Fruit fly (Drosophila melanogaster) whole organism, embryonic: ENCODE measurements around the gene CG43438.

Experiments used
- Adf1 ChIP-seq: fragments of 200-800 bp; sonication (Bioruptor generic); IDR thresholded peaks from 2 replicates; pipeline ENCODE4 v1.3.6; 2022; ENCODE audit warnings: missing biosample characterization, missing genetic modification characterization
- C15 ChIP-seq: fragments of 200-800 bp; sonication (Bioruptor generic); IDR thresholded peaks from 3 replicates; pipeline ENCODE4 v1.3.6; 2022; ENCODE audit warnings: missing biosample characterization, missing genetic modification characterization
- CG10209 ChIP-seq: fragments of 200-800 bp; sonication (Bioruptor generic); optimal IDR thresholded peaks from 3 replicates; lab custom pipeline; 2017; ENCODE audit warnings: missing biosample characterization, mild to moderate bottlenecking, missing genetic modification characterization, missing genetic modification reagents
- CG11560 ChIP-seq: fragments of 200-800 bp; sonication (Bioruptor generic); IDR thresholded peaks from 3 replicates; pipeline ENCODE4 v1.3.6; 2022; ENCODE audit warnings: missing biosample characterization, missing genetic modification characterization
- CG11723 ChIP-seq: fragments of 200-800 bp; sonication (Bioruptor generic); optimal IDR thresholded peaks from 2 replicates; lab custom pipeline; 2017; ENCODE audit warnings: missing biosample characterization, mild to moderate bottlenecking, missing genetic modification characterization
- CG13296 ChIP-seq: fragments of 200-800 bp; sonication (Bioruptor generic); optimal IDR thresholded peaks from 3 replicates; lab custom pipeline; 2018; ENCODE audit warnings: missing biosample characterization, mild to moderate bottlenecking, missing genetic modification characterization
- CG13424 ChIP-seq: fragments of 200-800 bp; sonication (Bioruptor generic); optimal IDR thresholded peaks from 2 replicates; lab custom pipeline; 2019; ENCODE audit warnings: missing biosample characterization, mild to moderate bottlenecking, missing genetic modification characterization, moderate library complexity
- CG13775 ChIP-seq: fragments of 200-800 bp; sonication (Bioruptor generic); optimal IDR thresholded peaks from 3 replicates; lab custom pipeline; 2017; ENCODE audit warnings: missing biosample characterization, mild to moderate bottlenecking, missing genetic modification characterization
- CG15479 ChIP-seq: fragments of 200-800 bp; sonication (Bioruptor generic); optimal IDR thresholded peaks from 3 replicates; lab custom pipeline; 2019; ENCODE audit warnings: missing biosample characterization, mild to moderate bottlenecking, missing genetic modification characterization, moderate library complexity
- CG17361 ChIP-seq: fragments of 200-800 bp; sonication (Bioruptor generic); IDR thresholded peaks from 3 replicates; pipeline ENCODE4 v1.3.6; 2022; ENCODE audit warnings: missing biosample characterization, missing genetic modification characterization
- CG17385 ChIP-seq: fragments of 200-800 bp; sonication (Bioruptor generic); optimal IDR thresholded peaks from 3 replicates; lab custom pipeline; 2018; ENCODE audit warnings: missing biosample characterization, mild to moderate bottlenecking, missing genetic modification characterization
- CG17829 ChIP-seq: fragments of 200-800 bp; optimal IDR thresholded peaks from 2 replicates; lab custom pipeline; 2019; ENCODE audit warnings: missing biosample characterization, mild to moderate bottlenecking, missing genetic modification characterization, moderate library complexity
- CG30431 ChIP-seq: fragments of 200-800 bp; sonication (Bioruptor generic); optimal IDR thresholded peaks from 2 replicates; lab custom pipeline; 2017; ENCODE audit warnings: missing biosample characterization, missing genetic modification characterization
- CG3838 ChIP-seq: fragments of 200-800 bp; sonication (Bioruptor generic); optimal IDR thresholded peaks from 3 replicates; lab custom pipeline; 2016; ENCODE audit warnings: missing biosample characterization, missing genetic modification characterization
- CG4404 ChIP-seq: fragments of 200-800 bp; sonication (Bioruptor generic); IDR thresholded peaks from 2 replicates; pipeline ENCODE4 v1.3.6; 2022; ENCODE audit warnings: missing biosample characterization, missing genetic modification characterization
- CG4617 ChIP-seq: fragments of 200-800 bp; sonication (Bioruptor generic); optimal IDR thresholded peaks from 3 replicates; lab custom pipeline; 2016; ENCODE audit warnings: missing biosample characterization, missing genetic modification characterization, borderline replicate concordance
- Chrac-16 ChIP-seq: fragments of 200-800 bp; sonication (Bioruptor generic); optimal IDR thresholded peaks from 3 replicates; lab custom pipeline; 2016; ENCODE audit warnings: missing biosample characterization, missing genetic modification characterization
- CkIIα-i1 ChIP-seq: fragments of 200-800 bp; sonication (Bioruptor generic); IDR thresholded peaks from 2 replicates; pipeline ENCODE4 v1.3.6; 2022; ENCODE audit warnings: missing biosample characterization, missing genetic modification characterization
- Dad ChIP-seq: fragments of 200-800 bp; sonication (Bioruptor generic); optimal IDR thresholded peaks from 3 replicates; lab custom pipeline; 2016; ENCODE audit warnings: missing biosample characterization, missing genetic modification characterization
- Dp ChIP-seq: fragments of 200-800 bp; sonication (Bioruptor generic); optimal IDR thresholded peaks from 2 replicates; lab custom pipeline; 2018; ENCODE audit warnings: missing biosample characterization, mild to moderate bottlenecking, missing genetic modification characterization, moderate library complexity
- Ets65A ChIP-seq: fragments of 200-800 bp; sonication (Bioruptor generic); peaks from one replicate; lab custom pipeline; 2016; ENCODE audit warnings: missing biosample characterization, missing genetic modification characterization
- Fer2 ChIP-seq: fragments of 200-800 bp; sonication (Bioruptor generic); optimal IDR thresholded peaks from 2 replicates; lab custom pipeline; 2018; ENCODE audit warnings: missing biosample characterization, mild to moderate bottlenecking, missing genetic modification characterization, moderate library complexity
- HLH54F ChIP-seq: fragments of 200-800 bp; sonication (Bioruptor generic); optimal IDR thresholded peaks from 3 replicates; lab custom pipeline; 2016; ENCODE audit warnings: missing biosample characterization, missing genetic modification characterization
- HLHmδ ChIP-seq: fragments of 200-800 bp; sonication (Bioruptor generic); optimal IDR thresholded peaks from 2 replicates; lab custom pipeline; 2018; ENCODE audit warnings: missing biosample characterization, mild to moderate bottlenecking, missing genetic modification characterization, moderate library complexity
- HmgZ ChIP-seq: fragments of 200-800 bp; sonication (Bioruptor generic); optimal IDR thresholded peaks from 2 replicates; lab custom pipeline; 2018; ENCODE audit warnings: missing biosample characterization, mild to moderate bottlenecking, missing genetic modification characterization
- Hmr ChIP-seq: fragments of 200-800 bp; sonication (Bioruptor generic); optimal IDR thresholded peaks from 3 replicates; lab custom pipeline; 2017; ENCODE audit warnings: mild to moderate bottlenecking, missing biosample characterization, missing genetic modification reagents, missing genetic modification characterization
- MESR4 ChIP-seq: fragments of 200-800 bp; sonication (Bioruptor generic); optimal IDR thresholded peaks from 2 replicates; lab custom pipeline; 2018; ENCODE audit warnings: missing biosample characterization, mild to moderate bottlenecking, missing genetic modification characterization, moderate library complexity
- MTF-1 ChIP-seq: fragments of 200-800 bp; sonication (Bioruptor generic); optimal IDR thresholded peaks from 2 replicates; lab custom pipeline; 2018; ENCODE audit warnings: missing biosample characterization, mild to moderate bottlenecking, missing genetic modification characterization, borderline replicate concordance
- Med ChIP-seq: fragments of 200-800 bp; sonication (Bioruptor generic); peaks from one replicate; lab custom pipeline; 2016; ENCODE audit warnings: missing biosample characterization, missing genetic modification characterization, mild to moderate bottlenecking, inconsistent platforms, moderate library complexity
- Meics ChIP-seq: fragments of 200-800 bp; sonication (Bioruptor generic); optimal IDR thresholded peaks from 2 replicates; lab custom pipeline; 2017; ENCODE audit warnings: missing biosample characterization, mild to moderate bottlenecking, missing genetic modification characterization
- NC2β ChIP-seq: fragments of 200-800 bp; sonication (Bioruptor generic); optimal IDR thresholded peaks from 2 replicates; lab custom pipeline; 2016; ENCODE audit warnings: missing biosample characterization, missing genetic modification characterization
- Opbp ChIP-seq: fragments of 200-800 bp; sonication (Bioruptor generic); IDR thresholded peaks from 3 replicates; pipeline ENCODE4 v1.3.6; 2022; ENCODE audit warnings: missing biosample characterization, missing genetic modification characterization; ENCODE audit not compliant: partially characterized antibody
- Trl ChIP-seq, 3 experiments: fragments of >200 bp in 2 of 3; fragments of 200-800 bp in 1 of 3; sonication (Bioruptor generic) in 1 of 3; optimal IDR thresholded peaks; 2 replicates in 1 of 3; 3 replicates in 2 of 3; lab custom pipeline; 2016 to 2017; ENCODE audit warnings: missing biosample characterization in 1 of 3, missing genetic modification characterization in 1 of 3
- bigmax ChIP-seq: fragments of 200-800 bp; sonication (Bioruptor generic); optimal IDR thresholded peaks from 2 replicates; lab custom pipeline; 2018; ENCODE audit warnings: missing biosample characterization, mild to moderate bottlenecking, missing genetic modification characterization
- dm ChIP-seq: fragments of 200-800 bp; sonication (Bioruptor generic); optimal IDR thresholded peaks from 3 replicates; lab custom pipeline; 2016; ENCODE audit warnings: missing biosample characterization, missing genetic modification characterization
- dmrt11E ChIP-seq: fragments of 200-800 bp; sonication (Bioruptor generic); optimal IDR thresholded peaks from 3 replicates; lab custom pipeline; 2018; ENCODE audit warnings: missing biosample characterization, mild to moderate bottlenecking, missing genetic modification characterization, moderate library complexity
- fd102C ChIP-seq: fragments of 200-800 bp; sonication (Bioruptor generic); optimal IDR thresholded peaks from 2 replicates; lab custom pipeline; 2018; ENCODE audit warnings: missing biosample characterization, mild to moderate bottlenecking, missing genetic modification characterization, moderate library complexity
- grau ChIP-seq: fragments of 200-800 bp; optimal IDR thresholded peaks from 3 replicates; lab custom pipeline; 2019; ENCODE audit warnings: missing biosample characterization, mild to moderate bottlenecking, missing genetic modification characterization, moderate library complexity
- h ChIP-seq: fragments of >200 bp; optimal IDR thresholded peaks from 2 replicates; lab custom pipeline; 2017
- lov ChIP-seq, 2 experiments: fragments of 200-800 bp in 1 of 2; fragments of >200 bp in 1 of 2; sonication (Bioruptor generic) in 1 of 2; IDR thresholded peaks in 1 of 2; optimal IDR thresholded peaks in 1 of 2; 2 replicates in 1 of 2; 3 replicates in 1 of 2; pipeline versions ENCODE4 v1.3.6 to Lab custom; 2017 to 2022; ENCODE audit warnings: missing biosample characterization in 1 of 2, missing genetic modification characterization in 1 of 2
- nau ChIP-seq: fragments of 200-800 bp; sonication (Bioruptor generic); optimal IDR thresholded peaks from 3 replicates; lab custom pipeline; 2017; ENCODE audit warnings: missing biosample characterization, mild to moderate bottlenecking, missing genetic modification characterization, missing genetic modification reagents
- phol ChIP-seq: fragments of 200-800 bp; sonication (Bioruptor generic); optimal IDR thresholded peaks from 3 replicates; lab custom pipeline; 2018; ENCODE audit warnings: missing biosample characterization, mild to moderate bottlenecking, missing genetic modification characterization, moderate library complexity
- pita ChIP-seq: fragments of 200-800 bp; sonication (Bioruptor generic); optimal IDR thresholded peaks from 2 replicates; lab custom pipeline; 2017; ENCODE audit warnings: missing biosample characterization, mild to moderate bottlenecking, missing genetic modification characterization
- pnt ChIP-seq: fragments of 200-800 bp; sonication (Bioruptor generic); optimal IDR thresholded peaks from 3 replicates; lab custom pipeline; 2016; ENCODE audit warnings: missing biosample characterization, missing genetic modification characterization
- sisA ChIP-seq: fragments of 200-800 bp; sonication (Bioruptor generic); IDR thresholded peaks from 2 replicates; pipeline ENCODE4 v1.3.6; 2022; ENCODE audit warnings: missing biosample characterization, missing genetic modification characterization
- sqz ChIP-seq: fragments of 200-800 bp; sonication (Bioruptor generic); optimal IDR thresholded peaks from 3 replicates; lab custom pipeline; 2018; ENCODE audit warnings: missing biosample characterization, mild to moderate bottlenecking, missing genetic modification characterization
- stwl ChIP-seq: fragments of 200-800 bp; sonication (Bioruptor generic); optimal IDR thresholded peaks from 3 replicates; lab custom pipeline; 2018; ENCODE audit warnings: missing biosample characterization, mild to moderate bottlenecking, missing genetic modification characterization, moderate library complexity
- tio ChIP-seq: fragments of 200-800 bp; sonication (Bioruptor generic); optimal IDR thresholded peaks from 2 replicates; lab custom pipeline; 2017; ENCODE audit warnings: missing biosample characterization, missing genetic modification characterization, inconsistent platforms
- unc-4 ChIP-seq: fragments of 200-800 bp; sonication (Bioruptor generic); IDR thresholded peaks from 2 replicates; pipeline ENCODE4 v1.3.6; 2022; ENCODE audit warnings: missing biosample characterization, missing genetic modification characterization; ENCODE audit not compliant: partially characterized antibody
- vfl ChIP-seq: fragments of 200-800 bp; sonication (Bioruptor generic); optimal IDR thresholded peaks from 2 replicates; lab custom pipeline; 2016; ENCODE audit warnings: missing biosample characterization, missing genetic modification characterization

The CG43438 gene

dm6 chr2L:11498839-11499238 is 37.1 kb upstream of the CG43438 start, which contains the start of gene Cog8 (continued):
- TF ChIP-seq phol (tag; lab: Kevin White, UChicago) (peak; percentile 60), pita (no peak), Meics (GFP tag; lab: Kevin White, UChicago) (peak; percentile 0), MESR4 (GFP tag; lab: Kevin White, UChicago) (no peak), CG17385 (GFP tag; lab: Kevin White, UChicago) (peak; percentile 6), dmrt11E (tag; lab: Kevin White, UChicago) (peak; percentile 48), Med (GFP tag; lab: Kevin White, UChicago) (peak; percentile 91), lov (optimal IDR thresholded peaks at IDR 0.05; lab: Kevin White, UChicago) (no peak), lov (GFP tag; IDR thresholded peaks at IDR 0.05; lab: Robert Waterston, UW) (no peak), C15 (GFP tag; lab: Robert Waterston, UW) (no peak), CG15479 (GFP tag; lab: Kevin White, UChicago) (no peak), CG3838 (GFP tag; lab: Kevin White, UChicago) (no peak), CkIIα-i1 (GFP tag; lab: Robert Waterston, UW) (no peak), CG17361 (GFP tag; lab: Robert Waterston, UW) (peak; percentile 46; the same call in 1 of the 3 replicates), Hmr (peak; percentile 57), Adf1 (GFP tag; lab: Robert Waterston, UW) (no peak), dm (GFP tag; lab: Kevin White, UChicago) (peak; percentile 10), bigmax (GFP tag; lab: Kevin White, UChicago) (no peak), CG4404 (no peak; the same call in 1 of the 2 replicates), CG30431 (GFP tag; lab: Kevin White, UChicago) (peak; percentile 29), CG10209 (GFP tag; lab: Kevin White, UChicago) (peak; percentile 10), HLHmδ (GFP tag; lab: Kevin White, UChicago) (no peak), Dp (GFP tag; lab: Kevin White, UChicago) (peak; percentile 68), NC2β (GFP tag; lab: Kevin White, UChicago) (peak; percentile 57), vfl (GFP tag; lab: Kevin White, UChicago) (peak; percentile 35), Chrac-16 (peak; percentile 66), fd102C (GFP tag; lab: Kevin White, UChicago) (no peak), Opbp (no peak), CG13296 (no peak), CG11723 (GFP tag; lab: Kevin White, UChicago) (no peak), tio (GFP tag; lab: Kevin White, UChicago) (peak; percentile 48), Trl (optimal IDR thresholded peaks at IDR 0.05; lab: Kevin White, UChicago) (no peak), Trl (GFP tag; optimal IDR thresholded peaks at IDR 0.05; lab: Kevin White, UChicago) (peak; percentile 65), sqz (GFP tag; lab: Kevin White, UChicago) (no peak), stwl (tag; lab: Kevin White, UChicago) (peak; percentile 59), nau (GFP tag; lab: Kevin White, UChicago) (no peak), MTF-1 (GFP tag; lab: Kevin White, UChicago) (no peak), grau (tag; lab: Kevin White, UChicago) (peak; percentile 37), unc-4 (GFP tag; lab: Robert Waterston, UW) (0 out of 2 replicates have a peak, but pooled peaks have one; percentile 13), Fer2 (no peak), CG13775 (GFP tag; lab: Kevin White, UChicago) (peak; percentile 45), h (lab: Kevin White, UChicago) (no peak), pnt (peak; percentile 34), HLH54F (GFP tag; lab: Kevin White, UChicago) (peak; percentile 66), CG13424 (peak; percentile 44), CG17829 (peak; percentile 53), Ets65A (GFP tag; lab: Kevin White, UChicago) (peak; percentile 93), Dad (GFP tag; lab: Kevin White, UChicago) (peak; percentile 38), sisA (peak; percentile 40), CG4617 (GFP tag; lab: Kevin White, UChicago) (peak; percentile 72), CG11560 (no peak), HmgZ (tag; lab: Kevin White, UChicago) (peak; percentile 44)
